Worm (Caenorhabditis elegans): Measurements from ENCODE around the gene F13A7.1.
A peak's percentile ranks its signal among the peaks of the same experiment; 100 is the strongest.
"Not testable (repeated sequence)": the region's sequence is repeated elsewhere in the genome, so short reads cannot be mapped to it uniquely, and the experiment has no call there.

Gene F13A7.1

ce11 chrV:16350061-16350460 lies 27.7 kb downstream of the F13A7.1 start:
- TF ChIP-seq unc-42 (tag; optimal IDR thresholded peaks at IDR 0.05), result no peak

DNA sequence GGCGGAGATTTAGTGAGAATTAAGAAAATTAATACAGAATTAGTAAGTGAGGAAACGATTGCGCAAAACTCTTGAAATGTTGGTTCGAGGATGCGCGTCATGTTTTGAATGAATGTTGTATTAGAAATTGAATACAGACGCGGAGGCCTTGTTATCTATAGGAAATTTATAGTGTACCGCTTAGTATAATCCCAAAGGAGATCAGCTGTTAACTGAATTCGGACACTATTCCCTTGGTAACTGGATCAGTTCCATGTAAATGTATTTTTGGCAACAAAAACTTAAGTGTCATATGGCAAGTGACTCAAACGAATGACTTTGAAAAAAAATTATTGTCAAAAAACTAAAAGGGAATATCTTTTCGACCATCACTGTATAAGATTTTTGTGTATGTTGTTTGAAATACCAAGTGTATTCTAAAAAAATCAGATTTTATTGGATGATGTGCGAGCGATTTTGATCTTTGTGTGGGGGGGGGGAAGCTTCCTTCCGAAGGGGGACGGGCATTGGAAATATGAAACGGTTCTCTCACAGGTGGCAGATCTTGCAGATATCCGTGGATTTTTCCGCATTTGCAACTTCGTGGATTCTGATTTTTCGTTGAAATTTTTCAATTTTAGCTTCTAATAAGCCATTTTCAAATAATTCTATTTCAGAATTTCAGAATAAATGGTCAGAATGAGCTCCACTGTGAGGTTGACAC lies 31.2 kb downstream of the F13A7.1 start, which contains the start of the genes W08G11.5 and W08G11.1:
Gene W08G11.5, minus strand, starts transcription at position 101 of the 703 bp plus-strand sequence.
Gene W08G11.1, plus strand, starts transcription at position 653 of the 703 bp plus-strand sequence.
- TF ChIP-seq tbx-7 (tag; optimal IDR thresholded peaks at IDR 0.05), result no peak
- TF ChIP-seq ceh-6 (GFP tag; optimal IDR thresholded peaks at IDR 0.05), result no peak
- TF ChIP-seq ama-1 (optimal IDR thresholded peaks at IDR 0.05), result no peak
- no peak for TF ChIP-seq unc-42 (tag; optimal IDR thresholded peaks at IDR 0.05)
- no peak for TF ChIP-seq npax-4 (tag; optimal IDR thresholded peaks at IDR 0.05)
- TF ChIP-seq pqm-1 (tag; optimal IDR thresholded peaks at IDR 0.05), result no peak
- no peak for TF ChIP-seq hlh-13 (GFP tag; optimal IDR thresholded peaks at IDR 0.05)
- no peak for TF ChIP-seq sox-2 (GFP tag; IDR thresholded peaks at IDR 0.05)
- no peak for TF ChIP-seq pag-3 (tag; optimal IDR thresholded peaks at IDR 0.05; ENCODE audit: borderline replicate concordance)
- TF ChIP-seq C38D4.7 (GFP tag; optimal IDR thresholded peaks at IDR 0.05), result no peak
- no peak for TF ChIP-seq pax-1 (tag; optimal IDR thresholded peaks at IDR 0.05)
- TF ChIP-seq unc-86 (tag; optimal IDR thresholded peaks at IDR 0.05), result no peak
- no peak for TF ChIP-seq hlh-8 (tag; optimal IDR thresholded peaks at IDR 0.05)
- no peak for TF ChIP-seq elt-2 (tag; optimal IDR thresholded peaks at IDR 0.05)
- TF ChIP-seq ref-2 (tag; optimal IDR thresholded peaks at IDR 0.05), result no peak
- no peak for TF ChIP-seq ztf-16 (tag; optimal IDR thresholded peaks at IDR 0.05)
- TF ChIP-seq ceh-19 (GFP tag; optimal IDR thresholded peaks at IDR 0.05), result no peak
- TF ChIP-seq dve-1 (tag; optimal IDR thresholded peaks at IDR 0.05), result no peak

DNA sequence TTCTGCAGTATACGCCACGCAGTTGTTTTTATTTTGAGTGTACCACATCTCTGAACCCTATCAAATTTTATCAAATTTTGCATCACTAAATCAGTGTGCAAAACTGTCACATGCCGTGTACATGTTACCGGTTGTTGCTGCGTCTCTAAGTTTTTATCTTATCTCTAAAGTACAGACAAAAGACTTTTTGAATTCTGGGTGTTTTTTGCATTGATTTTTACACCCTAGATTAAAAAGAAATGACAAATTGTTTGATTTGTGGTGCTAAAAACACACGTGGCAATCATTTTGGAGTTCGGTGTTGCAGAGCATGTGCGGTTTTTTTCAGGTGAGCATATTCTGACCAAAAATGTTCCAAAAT lies 35.5 kb downstream of the F13A7.1 start, which contains the start of gene nhr-193:
Gene nhr-193, plus strand, starts transcription at position 51 of the 361 bp plus-strand sequence.
- TF ChIP-seq elt-2 (tag; optimal IDR thresholded peaks at IDR 0.05) (peak; percentile 22), hlh-30 (tag; optimal IDR thresholded peaks at IDR 0.05; ENCODE audit: insufficient read depth) (no peak)

- TF ChIP-seq sdc-2, ceh-2, rnt-1 (tag; optimal IDR thresholded peaks at IDR 0.05): not testable (repeated sequence)
Measured at ce11 chrV:16338287-16339092, 39.3 kb downstream of the F13A7.1 start, which contains the start of gene slc-9B.2. Gene slc-9B.2, plus strand, starts transcription at chrV:16339042.

- TF ChIP-seq gmeb-2 (tag; optimal IDR thresholded peaks at IDR 0.05), result no peak
- TF ChIP-seq lim-6 (tag; optimal IDR thresholded peaks at IDR 0.05), result no peak
- TF ChIP-seq unc-86 (tag; optimal IDR thresholded peaks at IDR 0.05), result no peak
- no peak for TF ChIP-seq mec-3 (tag; optimal IDR thresholded peaks at IDR 0.05; ENCODE audit: borderline replicate concordance)
- no peak for TF ChIP-seq sox-4 (tag; optimal IDR thresholded peaks at IDR 0.05)
- TF ChIP-seq ceh-9 (tag; optimal IDR thresholded peaks at IDR 0.05), result no peak
- TF ChIP-seq hlh-15 (tag; optimal IDR thresholded peaks at IDR 0.05), result no peak
- TF ChIP-seq tbx-7 (tag; optimal IDR thresholded peaks at IDR 0.05), result no peak
- TF ChIP-seq ceh-14 (tag; optimal IDR thresholded peaks at IDR 0.05), result no peak
- TF ChIP-seq pqm-1 (tag; optimal IDR thresholded peaks at IDR 0.05), result no peak
- TF ChIP-seq K02D7.2 (tag; optimal IDR thresholded peaks at IDR 0.05), result no peak
- TF ChIP-seq hlh-6 (tag; optimal IDR thresholded peaks at IDR 0.05), result no peak
- no peak for TF ChIP-seq nhr-232 (tag; optimal IDR thresholded peaks at IDR 0.05)
- TF ChIP-seq hlh-8 (tag; optimal IDR thresholded peaks at IDR 0.05), result no peak
- TF ChIP-seq F13H6.1 (tag; optimal IDR thresholded peaks at IDR 0.05), result no peak
- TF ChIP-seq hlh-13 (GFP tag; optimal IDR thresholded peaks at IDR 0.05), result no peak
Measured at ce11 chrV:16336326-16336725, 41.4 kb downstream of the F13A7.1 start, which contains the start of gene srw-87. Gene srw-87, plus strand, starts transcription at chrV:16336626.
